Fruit fly (Drosophila melanogaster) whole organism, embryonic: ENCODE data around the gene CG5390.

Experiments
- ATbp ChIP-seq: fragments of 200-800 bp; sonication (Bioruptor generic); optimal IDR thresholded peaks from 2 replicates; lab custom pipeline; 2017; ENCODE audit warnings: missing biosample characterization, mild to moderate bottlenecking, missing genetic modification characterization, missing genetic modification reagents
- CG10267 ChIP-seq: fragments of 200-800 bp; sonication (Bioruptor generic); optimal IDR thresholded peaks from 2 replicates; lab custom pipeline; 2018; ENCODE audit warnings: missing biosample characterization, mild to moderate bottlenecking, missing genetic modification characterization, moderate library complexity
- CG14014 ChIP-seq: fragments of 200-800 bp; sonication (Bioruptor generic); IDR thresholded peaks from 2 replicates; pipeline ENCODE4 v1.3.6; 2022; ENCODE audit warnings: missing biosample characterization, missing genetic modification characterization
- CG14441 ChIP-seq: fragments of 200-800 bp; sonication (Bioruptor generic); IDR thresholded peaks from 2 replicates; pipeline ENCODE4 v1.3.6; 2022; ENCODE audit warnings: missing biosample characterization, missing genetic modification characterization
- CG16863 ChIP-seq: fragments of 200-800 bp; sonication (Bioruptor generic); optimal IDR thresholded peaks from 3 replicates; lab custom pipeline; 2016; ENCODE audit warnings: missing biosample characterization, missing genetic modification characterization
- CG17186 ChIP-seq: fragments of 200-800 bp; sonication (Bioruptor generic); optimal IDR thresholded peaks from 3 replicates; lab custom pipeline; 2017; ENCODE audit warnings: missing biosample characterization, missing genetic modification reagents, missing genetic modification characterization
- CG17328 ChIP-seq: fragments of 200-800 bp; sonication (Bioruptor generic); IDR thresholded peaks from 2 replicates; pipeline ENCODE4 v1.3.6; 2022; ENCODE audit warnings: missing biosample characterization, missing genetic modification characterization
- CG17359 ChIP-seq: fragments of 200-800 bp; sonication (Bioruptor generic); optimal IDR thresholded peaks from 3 replicates; lab custom pipeline; 2018; ENCODE audit warnings: missing biosample characterization, mild to moderate bottlenecking, missing genetic modification characterization, moderate library complexity
- CG18011 ChIP-seq: fragments of 200-800 bp; sonication (Bioruptor generic); optimal IDR thresholded peaks from 2 replicates; lab custom pipeline; 2017; ENCODE audit warnings: missing biosample characterization, missing genetic modification characterization, mild to moderate bottlenecking, moderate library complexity, missing genotype
- CG18764 ChIP-seq: fragments of 200-800 bp; sonication (Bioruptor generic); optimal IDR thresholded peaks from 3 replicates; lab custom pipeline; 2016; ENCODE audit warnings: missing biosample characterization, missing genetic modification characterization
- CG2875 ChIP-seq: fragments of 200-800 bp; sonication (Bioruptor generic); optimal IDR thresholded peaks from 2 replicates; lab custom pipeline; 2017; ENCODE audit warnings: missing biosample characterization, mild to moderate bottlenecking, missing genetic modification characterization, missing genetic modification reagents
- CG2889 ChIP-seq: fragments of 200-800 bp; sonication (Bioruptor generic); IDR thresholded peaks from 3 replicates; pipeline ENCODE4 v1.3.6; 2022; ENCODE audit warnings: missing biosample characterization, missing genetic modification characterization
- CG30431 ChIP-seq: fragments of 200-800 bp; sonication (Bioruptor generic); optimal IDR thresholded peaks from 2 replicates; lab custom pipeline; 2017; ENCODE audit warnings: missing biosample characterization, missing genetic modification characterization
- CG31441 ChIP-seq: fragments of 200-800 bp; sonication (Bioruptor generic); IDR thresholded peaks from 2 replicates; pipeline ENCODE4 v1.3.6; 2022; ENCODE audit warnings: missing biosample characterization, missing genetic modification characterization
- CG32767 ChIP-seq: fragments of 200-800 bp; sonication (Bioruptor generic); IDR thresholded peaks from 2 replicates; pipeline ENCODE4 v1.3.6; 2022; ENCODE audit warnings: missing biosample characterization, missing genetic modification characterization
- CG4707 ChIP-seq: fragments of 200-800 bp; sonication (Bioruptor generic); optimal IDR thresholded peaks from 2 replicates; lab custom pipeline; 2018; ENCODE audit warnings: missing biosample characterization, mild to moderate bottlenecking, missing genetic modification characterization, moderate library complexity
- CG4730 ChIP-seq: fragments of 200-800 bp; sonication (Bioruptor generic); IDR thresholded peaks from 2 replicates; pipeline ENCODE4 v1.3.6; 2022; ENCODE audit warnings: missing biosample characterization, missing genetic modification characterization
- CG4854 ChIP-seq: fragments of 200-800 bp; sonication (Bioruptor generic); optimal IDR thresholded peaks from 2 replicates; lab custom pipeline; 2016; ENCODE audit warnings: missing biosample characterization, missing genetic modification characterization, inconsistent platforms
- CG6683 ChIP-seq: fragments of 200-800 bp; sonication (Bioruptor generic); optimal IDR thresholded peaks from 2 replicates; lab custom pipeline; 2017; ENCODE audit warnings: missing biosample characterization, mild to moderate bottlenecking, missing genetic modification characterization, missing genetic modification reagents
- CG6689 ChIP-seq: fragments of 200-800 bp; sonication (Bioruptor generic); IDR thresholded peaks from 2 replicates; pipeline ENCODE4 v1.3.6; 2022; ENCODE audit warnings: missing biosample characterization, missing genetic modification characterization
- CG9215 ChIP-seq: fragments of 200-800 bp; sonication (Bioruptor generic); IDR thresholded peaks from 2 replicates; pipeline ENCODE4 v1.3.6; 2022; ENCODE audit warnings: missing biosample characterization, missing genetic modification characterization
- CG9876 ChIP-seq: fragments of 200-800 bp; sonication (Bioruptor generic); optimal IDR thresholded peaks from 2 replicates; lab custom pipeline; 2016; ENCODE audit warnings: missing biosample characterization, missing genetic modification characterization
- Dbx ChIP-seq: fragments of 200-800 bp; sonication (Bioruptor generic); IDR thresholded peaks from 3 replicates; pipeline ENCODE4 v1.3.6; 2022; ENCODE audit warnings: missing biosample characterization, missing genetic modification characterization
- Dp ChIP-seq: fragments of 200-800 bp; sonication (Bioruptor generic); optimal IDR thresholded peaks from 2 replicates; lab custom pipeline; 2018; ENCODE audit warnings: missing biosample characterization, mild to moderate bottlenecking, missing genetic modification characterization, moderate library complexity
- Hmr ChIP-seq: fragments of 200-800 bp; sonication (Bioruptor generic); optimal IDR thresholded peaks from 3 replicates; lab custom pipeline; 2017; ENCODE audit warnings: mild to moderate bottlenecking, missing biosample characterization, missing genetic modification reagents, missing genetic modification characterization
- Lhr ChIP-seq: fragments of 200-800 bp; sonication (Bioruptor generic); optimal IDR thresholded peaks from 3 replicates; lab custom pipeline; 2017; ENCODE audit warnings: mild to moderate bottlenecking, missing biosample characterization, missing genetic modification reagents, missing genetic modification characterization
- Mes4 ChIP-seq: fragments of 200-800 bp; sonication (Bioruptor generic); optimal IDR thresholded peaks from 2 replicates; lab custom pipeline; 2016; ENCODE audit warnings: missing biosample characterization, missing genetic modification characterization
- Stat92E ChIP-seq, 3 experiments: fragments of >200 bp in 2 of 3; fragments of 200-800 bp in 1 of 3; sonication (Bioruptor generic) in 1 of 3; optimal IDR thresholded peaks; 2 replicates each; lab custom pipeline; 2017 to 2019; ENCODE audit warnings: missing biosample characterization in 3 of 3, missing genetic modification characterization in 3 of 3, mild to moderate bottlenecking in 1 of 3, moderate library complexity in 1 of 3
- Vsx1 ChIP-seq: fragments of 200-800 bp; sonication (Bioruptor generic); optimal IDR thresholded peaks from 2 replicates; lab custom pipeline; 2017; ENCODE audit warnings: missing biosample characterization, mild to moderate bottlenecking, missing genetic modification characterization, missing genetic modification reagents
- Xrp1 ChIP-seq: fragments of 200-800 bp; sonication (Bioruptor generic); IDR thresholded peaks from 2 replicates; pipeline ENCODE4 v1.3.6; 2022; ENCODE audit warnings: missing biosample characterization, missing genetic modification characterization
- YL-1 ChIP-seq: fragments of 200-800 bp; sonication (Bioruptor generic); optimal IDR thresholded peaks from 3 replicates; lab custom pipeline; 2017; ENCODE audit warnings: missing biosample characterization, mild to moderate bottlenecking, missing genetic modification characterization
- btn ChIP-seq: fragments of 200-800 bp; sonication (Bioruptor generic); optimal IDR thresholded peaks from 2 replicates; lab custom pipeline; 2016; ENCODE audit warnings: missing biosample characterization, missing genetic modification characterization
- ci ChIP-seq: fragments of 200-800 bp; sonication (Bioruptor generic); IDR thresholded peaks from 3 replicates; pipeline ENCODE4 v1.3.6; 2022; ENCODE audit warnings: missing biosample characterization, missing genetic modification characterization
- corto ChIP-seq: fragments of 200-800 bp; sonication (Bioruptor generic); optimal IDR thresholded peaks from 2 replicates; lab custom pipeline; 2016; ENCODE audit warnings: missing biosample characterization, mild to moderate bottlenecking, missing genetic modification characterization, moderate library complexity
- crc ChIP-seq: fragments of 200-800 bp; sonication (Bioruptor generic); optimal IDR thresholded peaks from 2 replicates; lab custom pipeline; 2016; ENCODE audit warnings: missing biosample characterization, missing genetic modification characterization
- croc ChIP-seq: fragments of 200-800 bp; sonication (Bioruptor generic); conservative IDR thresholded peaks from 3 replicates; pipeline ENCODE4 v1.3.6; 2022; ENCODE audit warnings: missing biosample characterization, missing genetic modification characterization
- eve ChIP-seq, 2 experiments: fragments of >200 bp; optimal IDR thresholded peaks; 2 replicates each; lab custom pipeline; 2017; ENCODE audit warnings: missing biosample characterization in 2 of 2, missing genetic modification characterization in 2 of 2
- eyg ChIP-seq: fragments of 200-800 bp; sonication (Bioruptor generic); optimal IDR thresholded peaks from 3 replicates; lab custom pipeline; 2016; ENCODE audit warnings: missing biosample characterization, missing genetic modification characterization
- fd96Cb ChIP-seq: fragments of 200-800 bp; sonication (Bioruptor generic); optimal IDR thresholded peaks from 2 replicates; lab custom pipeline; 2018; ENCODE audit warnings: missing biosample characterization, mild to moderate bottlenecking, missing genetic modification characterization, moderate library complexity
- lab ChIP-seq: fragments of 200-800 bp; sonication (Bioruptor generic); optimal IDR thresholded peaks from 3 replicates; lab custom pipeline; 2017; ENCODE audit warnings: missing biosample characterization, missing genetic modification characterization, mild to moderate bottlenecking, moderate library complexity, missing genetic modification reagents
- maf-S ChIP-seq: fragments of 200-800 bp; sonication (Bioruptor generic); optimal IDR thresholded peaks from 2 replicates; lab custom pipeline; 2016; ENCODE audit warnings: missing biosample characterization, missing genetic modification characterization
- prd ChIP-seq, 3 experiments: fragments of >200 bp in 2 of 3; fragments of 200-800 bp in 1 of 3; sonication (Bioruptor generic) in 1 of 3; optimal IDR thresholded peaks in 2 of 3; IDR thresholded peaks in 1 of 3; 2 replicates in 2 of 3; 3 replicates in 1 of 3; pipeline versions ENCODE4 v1.3.6 to Lab custom; 2017 to 2022; ENCODE audit warnings: missing biosample characterization in 1 of 3, missing genetic modification characterization in 1 of 3
- psq ChIP-seq: fragments of 200-800 bp; sonication (Bioruptor generic); optimal IDR thresholded peaks from 2 replicates; lab custom pipeline; 2017; ENCODE audit warnings: missing biosample characterization, missing genetic modification characterization
- ranshi ChIP-seq: fragments of 200-800 bp; sonication (Bioruptor generic); IDR thresholded peaks from 2 replicates; pipeline ENCODE4 v1.3.6; 2022; ENCODE audit warnings: missing biosample characterization, missing genetic modification characterization
- sc ChIP-seq, 3 experiments: fragments of >200 bp in 2 of 3; fragments of 200-800 bp in 1 of 3; sonication (Bioruptor generic) in 1 of 3; optimal IDR thresholded peaks; 2 replicates in 2 of 3; 3 replicates in 1 of 3; lab custom pipeline; 2017; ENCODE audit warnings: mild to moderate bottlenecking in 1 of 3, missing biosample characterization in 1 of 3, missing genetic modification characterization in 1 of 3, missing genetic modification reagents in 1 of 3
- sim ChIP-seq: fragments of 200-800 bp; sonication (Bioruptor generic); IDR thresholded peaks from 2 replicates; pipeline ENCODE4 v1.3.6; 2022; ENCODE audit warnings: missing biosample characterization, missing genetic modification characterization
- tio ChIP-seq: fragments of 200-800 bp; sonication (Bioruptor generic); optimal IDR thresholded peaks from 2 replicates; lab custom pipeline; 2017; ENCODE audit warnings: missing biosample characterization, missing genetic modification characterization, inconsistent platforms
- unpg ChIP-seq: fragments of 200-800 bp; sonication (Bioruptor generic); optimal IDR thresholded peaks from 3 replicates; lab custom pipeline; 2018; ENCODE audit warnings: missing biosample characterization, mild to moderate bottlenecking, missing genetic modification characterization, moderate library complexity
- vvl ChIP-seq: fragments of 200-800 bp; sonication (Bioruptor generic); IDR thresholded peaks from 2 replicates; pipeline ENCODE4 v1.3.6; 2022; ENCODE audit warnings: missing biosample characterization, missing genetic modification characterization
- wek ChIP-seq: fragments of 200-800 bp; sonication (Bioruptor generic); optimal IDR thresholded peaks from 3 replicates; lab custom pipeline; 2018; ENCODE audit warnings: missing biosample characterization, mild to moderate bottlenecking, missing genetic modification characterization, moderate library complexity

The CG5390 gene

DNA sequence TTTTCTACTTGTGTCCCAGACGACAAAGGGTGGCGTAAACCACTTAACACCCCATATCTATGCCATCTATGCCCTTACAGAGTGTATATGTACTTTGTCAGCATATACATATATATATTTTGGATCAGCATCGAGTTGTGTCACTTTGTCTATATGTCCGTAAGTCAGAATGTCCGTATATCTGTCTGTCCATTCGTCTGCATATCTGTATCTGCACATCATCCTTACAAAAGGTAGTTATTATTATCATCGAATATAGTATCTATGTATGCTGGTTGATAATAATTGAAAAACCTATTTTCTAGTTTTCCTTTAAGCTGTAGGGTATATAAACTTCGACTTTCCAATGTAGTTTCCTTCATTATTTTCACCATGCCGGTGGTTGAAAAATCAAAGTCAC is 44.7 kb upstream of the CG5390 start (continued):
- TF ChIP-seq CG30431 (GFP tag; lab: Kevin White, UChicago): no peak
- no peak for TF ChIP-seq CG2889
- no peak for TF ChIP-seq ci (GFP tag; lab: Robert Waterston, UW)
- no peak for TF ChIP-seq CG4707 (GFP tag; lab: Kevin White, UChicago)
- no peak for TF ChIP-seq Stat92E (GFP tag; optimal IDR thresholded peaks at IDR 0.05; lab: Kevin White, UChicago)
- no peak for TF ChIP-seq CG9215 (GFP tag; lab: Robert Waterston, UW)
- no peak for TF ChIP-seq corto (GFP tag; lab: Kevin White, UChicago)
- peak; percentile 7 for TF ChIP-seq fd96Cb (tag; lab: Kevin White, UChicago)
- TF ChIP-seq CG4854 (GFP tag; lab: Kevin White, UChicago): no peak
- peak; percentile 25 for TF ChIP-seq CG10267 (tag; lab: Kevin White, UChicago)
- TF ChIP-seq CG18764: no peak
- no peak for TF ChIP-seq CG17359 (tag; lab: Kevin White, UChicago)
- TF ChIP-seq croc (GFP tag; lab: Robert Waterston, UW): no peak
- no peak for TF ChIP-seq prd (optimal IDR thresholded peaks at IDR 0.05; lab: Kevin White, UChicago)
- TF ChIP-seq prd (GFP tag; IDR thresholded peaks at IDR 0.05; lab: Robert Waterston, UW): no peak
- TF ChIP-seq YL-1 (GFP tag; lab: Kevin White, UChicago): no peak
- TF ChIP-seq CG16863 (GFP tag; lab: Kevin White, UChicago): no peak
- TF ChIP-seq ranshi: no peak
- no peak for TF ChIP-seq CG18011 (GFP tag; lab: Kevin White, UChicago)
- no peak for TF ChIP-seq sim (GFP tag; lab: Robert Waterston, UW)
- TF ChIP-seq CG31441 (GFP tag; lab: Robert Waterston, UW): no peak
- TF ChIP-seq tio (GFP tag; lab: Kevin White, UChicago): no peak
- no peak for TF ChIP-seq CG6683 (GFP tag; lab: Kevin White, UChicago)
- 0 out of 2 replicates have a peak, but pooled peaks have one; percentile 9 for TF ChIP-seq CG4730
- no peak for TF ChIP-seq Mes4 (GFP tag; lab: Kevin White, UChicago)
- no peak for TF ChIP-seq btn (GFP tag; lab: Kevin White, UChicago)
- TF ChIP-seq Xrp1 (GFP tag; lab: Robert Waterston, UW): peak; percentile 39; the same call in 1 of the 2 replicates
- peak; percentile 38; the same call in 1 of the 2 replicates for TF ChIP-seq CG6689 (GFP tag; lab: Robert Waterston, UW)
- no peak for TF ChIP-seq sc (optimal IDR thresholded peaks at IDR 0.05; lab: Kevin White, UChicago)
- no peak for TF ChIP-seq sc (GFP tag; optimal IDR thresholded peaks at IDR 0.05; lab: Kevin White, UChicago)
- no peak for TF ChIP-seq CG14014 (GFP tag; lab: Robert Waterston, UW)
- TF ChIP-seq Dp (GFP tag; lab: Kevin White, UChicago): no peak
- no peak for TF ChIP-seq Vsx1 (GFP tag; lab: Kevin White, UChicago)
- TF ChIP-seq CG17186 (GFP tag; lab: Kevin White, UChicago): no peak
- no peak for TF ChIP-seq eve (GFP tag; optimal IDR thresholded peaks at IDR 0.05; lab: Kevin White, UChicago)
- no peak for TF ChIP-seq CG9876 (GFP tag; lab: Kevin White, UChicago)
- TF ChIP-seq unpg (GFP tag; lab: Kevin White, UChicago): no peak
- TF ChIP-seq Dbx (GFP tag; lab: Robert Waterston, UW): no peak
- TF ChIP-seq vvl (GFP tag; lab: Robert Waterston, UW): no peak
- TF ChIP-seq wek (GFP tag; lab: Kevin White, UChicago): no peak
- no peak for TF ChIP-seq lab (GFP tag; lab: Kevin White, UChicago)
- no peak for TF ChIP-seq CG14441 (GFP tag; lab: Robert Waterston, UW)
- TF ChIP-seq maf-S: no peak
- no peak for TF ChIP-seq CG17328 (GFP tag; lab: Robert Waterston, UW)
- no peak for TF ChIP-seq ATbp
- TF ChIP-seq CG32767 (GFP tag; lab: Robert Waterston, UW): no peak
- no peak for TF ChIP-seq eyg (GFP tag; lab: Kevin White, UChicago)
- TF ChIP-seq crc (GFP tag; lab: Kevin White, UChicago): no peak
- no peak for TF ChIP-seq psq
- no peak for TF ChIP-seq Hmr
- TF ChIP-seq CG2875 (GFP tag; lab: Kevin White, UChicago): peak; percentile 18
- TF ChIP-seq Lhr (GFP tag; lab: Kevin White, UChicago): peak; percentile 6
